Fruit fly (Drosophila melanogaster) whole organism, prepupa: Measurements from ENCODE around the gene CG8301.
A peak's percentile ranks its signal among the peaks of the same experiment; 100 is the strongest.

Experiments used
- Blimp-1 ChIP-seq: fragments of 200-800 bp; sonication (Bioruptor generic); optimal IDR thresholded peaks from 3 replicates; lab custom pipeline; 2017; ENCODE audit warnings: missing biosample characterization, missing genetic modification characterization, mild to moderate bottlenecking, moderate library complexity, missing genetic modification reagents
- CG10631 ChIP-seq: fragments of 200-800 bp; sonication (Bioruptor generic); optimal IDR thresholded peaks from 2 replicates; lab custom pipeline; 2016; ENCODE audit warnings: missing biosample characterization, missing genetic modification characterization
- CG10669 ChIP-seq: fragments of 200-800 bp; sonication (Bioruptor generic); optimal IDR thresholded peaks from 3 replicates; lab custom pipeline; 2018; ENCODE audit warnings: missing biosample characterization, mild to moderate bottlenecking, missing genetic modification characterization, moderate library complexity
- CG11294 ChIP-seq: fragments of 200-800 bp; sonication (Bioruptor generic); IDR thresholded peaks from 2 replicates; pipeline ENCODE4 v1.3.6; 2022; ENCODE audit warnings: missing biosample characterization, missing genetic modification characterization
- CG11762 ChIP-seq: fragments of 200-800 bp; sonication (Bioruptor generic); optimal IDR thresholded peaks from 3 replicates; lab custom pipeline; 2016; ENCODE audit warnings: missing biosample characterization, missing genetic modification characterization; ENCODE audit not compliant: insufficient read depth
- CG15336 ChIP-seq: fragments of 200-800 bp; sonication (Bioruptor generic); IDR thresholded peaks from 2 replicates; pipeline ENCODE4 v1.3.6; 2022; ENCODE audit warnings: missing biosample characterization, missing genetic modification characterization
- CG1621 ChIP-seq: fragments of 200-800 bp; sonication (Bioruptor generic); optimal IDR thresholded peaks from 3 replicates; lab custom pipeline; 2018; ENCODE audit warnings: missing biosample characterization, mild to moderate bottlenecking, missing genetic modification characterization
- CG16779 ChIP-seq: fragments of 200-800 bp; sonication (Bioruptor generic); optimal IDR thresholded peaks from 3 replicates; lab custom pipeline; 2017; ENCODE audit warnings: missing biosample characterization, mild to moderate bottlenecking, missing genetic modification characterization
- CG3032 ChIP-seq: fragments of 200-800 bp; optimal IDR thresholded peaks from 2 replicates; lab custom pipeline; 2019; ENCODE audit warnings: missing biosample characterization, mild to moderate bottlenecking, missing genetic modification characterization, moderate library complexity
- CG31627 ChIP-seq: fragments of 200-800 bp; sonication (Bioruptor generic); optimal IDR thresholded peaks from 3 replicates; lab custom pipeline; 2016; ENCODE audit warnings: missing biosample characterization, missing genetic modification characterization
- CG32006 ChIP-seq: fragments of 200-800 bp; sonication (Bioruptor generic); optimal IDR thresholded peaks from 3 replicates; lab custom pipeline; 2017; ENCODE audit warnings: missing biosample characterization, mild to moderate bottlenecking, missing genetic modification characterization
- CG34406 ChIP-seq: fragments of 200-800 bp; sonication (Bioruptor generic); optimal IDR thresholded peaks from 3 replicates; lab custom pipeline; 2016; ENCODE audit warnings: missing biosample characterization, missing genetic modification characterization
- CG3919 ChIP-seq: fragments of 200-800 bp; sonication (Bioruptor generic); optimal IDR thresholded peaks from 3 replicates; lab custom pipeline; 2016; ENCODE audit warnings: missing biosample characterization, missing genetic modification characterization
- CG4318 ChIP-seq: fragments of 200-800 bp; sonication (Bioruptor generic); optimal IDR thresholded peaks from 3 replicates; lab custom pipeline; 2017; ENCODE audit warnings: missing biosample characterization, mild to moderate bottlenecking, missing genetic modification characterization
- CG6163 ChIP-seq: fragments of 200-800 bp; sonication (Bioruptor generic); IDR thresholded peaks from 3 replicates; pipeline ENCODE4 v1.3.6; 2022; ENCODE audit warnings: missing biosample characterization, missing genetic modification characterization
- CG6276 ChIP-seq: fragments of 200-800 bp; sonication (Bioruptor generic); optimal IDR thresholded peaks from 2 replicates; lab custom pipeline; 2017; ENCODE audit warnings: missing biosample characterization, mild to moderate bottlenecking, missing genetic modification characterization
- CG6808 ChIP-seq: fragments of 200-800 bp; sonication (Bioruptor generic); optimal IDR thresholded peaks from 3 replicates; lab custom pipeline; 2017; ENCODE audit warnings: missing biosample characterization, missing genetic modification characterization, mild to moderate bottlenecking, moderate library complexity, missing genetic modification reagents
- CG8119 ChIP-seq: fragments of 200-800 bp; sonication (Bioruptor generic); IDR thresholded peaks from 3 replicates; pipeline ENCODE4 v1.3.6; 2022; ENCODE audit warnings: missing biosample characterization, missing genetic modification characterization
- CG8319 ChIP-seq: fragments of 200-800 bp; sonication (Bioruptor generic); optimal IDR thresholded peaks from 3 replicates; lab custom pipeline; 2016; ENCODE audit warnings: missing biosample characterization, missing genetic modification characterization
- CG8632 ChIP-seq: fragments of 200-800 bp; sonication (Bioruptor generic); optimal IDR thresholded peaks from 3 replicates; lab custom pipeline; 2016; ENCODE audit warnings: missing biosample characterization, missing genetic modification characterization
- Eip93F ChIP-seq: fragments of 200-800 bp; sonication (Bioruptor generic); optimal IDR thresholded peaks from 2 replicates; lab custom pipeline; 2016; ENCODE audit warnings: missing biosample characterization, mild to moderate bottlenecking, missing genetic modification characterization
- Ets21C ChIP-seq: fragments of 200-800 bp; sonication (Bioruptor generic); optimal IDR thresholded peaks from 3 replicates; lab custom pipeline; 2016; ENCODE audit warnings: missing biosample characterization, missing genetic modification characterization
- Ets96B ChIP-seq: fragments of 200-800 bp; optimal IDR thresholded peaks from 2 replicates; lab custom pipeline; 2019; ENCODE audit warnings: missing biosample characterization, mild to moderate bottlenecking, missing genetic modification characterization, moderate library complexity
- Gug ChIP-seq: fragments of 200-800 bp; sonication (Bioruptor generic); IDR thresholded peaks from 2 replicates; pipeline ENCODE4 v1.3.6; 2022; ENCODE audit warnings: missing biosample characterization, missing genetic modification characterization
- Hr39 ChIP-seq: fragments of 200-800 bp; sonication (Bioruptor generic); optimal IDR thresholded peaks from 2 replicates; lab custom pipeline; 2016; ENCODE audit warnings: missing biosample characterization, missing genetic modification characterization
- Hr4 ChIP-seq: fragments of 200-800 bp; sonication (Bioruptor generic); optimal IDR thresholded peaks from 3 replicates; lab custom pipeline; 2016; ENCODE audit warnings: missing biosample characterization, missing genetic modification characterization
- Lpt ChIP-seq: fragments of 200-800 bp; sonication (Bioruptor generic); optimal IDR thresholded peaks from 3 replicates; lab custom pipeline; 2016; ENCODE audit warnings: missing biosample characterization, missing genetic modification characterization
- OdsH ChIP-seq: fragments of 200-800 bp; sonication (Bioruptor generic); optimal IDR thresholded peaks from 3 replicates; lab custom pipeline; 2016; ENCODE audit warnings: missing biosample characterization, missing genetic modification characterization
- Sox102F ChIP-seq: fragments of 200-800 bp; sonication (Bioruptor generic); optimal IDR thresholded peaks from 2 replicates; lab custom pipeline; 2016; ENCODE audit warnings: missing biosample characterization, mild to moderate bottlenecking, missing genetic modification characterization
- Sox14 ChIP-seq: fragments of 200-800 bp; sonication (Bioruptor generic); optimal IDR thresholded peaks from 3 replicates; lab custom pipeline; 2016; ENCODE audit warnings: missing biosample characterization, missing genetic modification characterization
- Sox15 ChIP-seq: fragments of 200-800 bp; sonication (Bioruptor generic); optimal IDR thresholded peaks from 3 replicates; lab custom pipeline; 2016; ENCODE audit warnings: missing biosample characterization, missing genetic modification characterization
- achi ChIP-seq: fragments of 200-800 bp; sonication (Bioruptor generic); optimal IDR thresholded peaks from 3 replicates; lab custom pipeline; 2016; ENCODE audit warnings: missing biosample characterization, missing genetic modification characterization
- acj6 ChIP-seq: fragments of 200-800 bp; sonication (Bioruptor generic); optimal IDR thresholded peaks from 3 replicates; lab custom pipeline; 2016; ENCODE audit warnings: missing biosample characterization, missing genetic modification characterization
- cyc ChIP-seq: fragments of 200-800 bp; sonication (Bioruptor generic); optimal IDR thresholded peaks from 3 replicates; lab custom pipeline; 2016; ENCODE audit warnings: missing biosample characterization, missing genetic modification characterization
- dac ChIP-seq: fragments of 200-800 bp; sonication (Bioruptor generic); optimal IDR thresholded peaks from 2 replicates; lab custom pipeline; 2017; ENCODE audit warnings: missing biosample characterization, mild to moderate bottlenecking, missing genetic modification characterization
- dsx ChIP-seq: fragments of 200-800 bp; optimal IDR thresholded peaks from 3 replicates; lab custom pipeline; 2019; ENCODE audit warnings: missing biosample characterization, mild to moderate bottlenecking, missing genetic modification characterization, moderate library complexity; ENCODE audit not compliant: poor library complexity, severe bottlenecking
- eg ChIP-seq: fragments of 200-800 bp; sonication (Bioruptor generic); IDR thresholded peaks from 3 replicates; pipeline ENCODE4 v1.3.6; 2022; ENCODE audit warnings: missing biosample characterization, missing genetic modification characterization
- esn ChIP-seq: fragments of 200-800 bp; sonication (Bioruptor generic); optimal IDR thresholded peaks from 2 replicates; lab custom pipeline; 2016; ENCODE audit warnings: missing biosample characterization, mild to moderate bottlenecking, missing genetic modification characterization, moderate library complexity
- fd59A ChIP-seq: fragments of 200-800 bp; sonication (Bioruptor generic); optimal IDR thresholded peaks from 2 replicates; lab custom pipeline; 2017; ENCODE audit warnings: missing biosample characterization, mild to moderate bottlenecking, missing genetic modification characterization, missing genetic modification reagents
- fd85E ChIP-seq: fragments of 200-800 bp; sonication (Bioruptor generic); optimal IDR thresholded peaks from 3 replicates; lab custom pipeline; 2016; ENCODE audit warnings: missing biosample characterization, missing genetic modification characterization
- fkh ChIP-seq: fragments of 200-800 bp; sonication (Bioruptor generic); optimal IDR thresholded peaks from 3 replicates; lab custom pipeline; 2017; ENCODE audit warnings: missing biosample characterization, mild to moderate bottlenecking, missing genetic modification characterization, moderate library complexity
- lz ChIP-seq: fragments of 200-800 bp; sonication (Bioruptor generic); optimal IDR thresholded peaks from 3 replicates; lab custom pipeline; 2016; ENCODE audit warnings: missing biosample characterization, missing genetic modification characterization
- net ChIP-seq: fragments of 200-800 bp; sonication (Bioruptor generic); optimal IDR thresholded peaks from 3 replicates; lab custom pipeline; 2016; ENCODE audit warnings: missing biosample characterization, missing genetic modification characterization
- pdm3 ChIP-seq: fragments of 200-800 bp; sonication (Bioruptor generic); optimal IDR thresholded peaks from 3 replicates; lab custom pipeline; 2016; ENCODE audit warnings: missing biosample characterization, missing genetic modification characterization
- salr ChIP-seq, 2 experiments: fragments of 200-800 bp; sonication (Bioruptor generic); optimal IDR thresholded peaks; 3 replicates each; lab custom pipeline; 2016 to 2018; ENCODE audit warnings: missing biosample characterization in 2 of 2, missing genetic modification characterization in 2 of 2, mild to moderate bottlenecking in 1 of 2
- ss ChIP-seq, 2 experiments: fragments of 200-800 bp; sonication (Bioruptor generic); optimal IDR thresholded peaks; 2 replicates in 1 of 2; 3 replicates in 1 of 2; lab custom pipeline; 2017 to 2018; ENCODE audit warnings: mild to moderate bottlenecking in 2 of 2, missing biosample characterization in 2 of 2, missing genetic modification characterization in 2 of 2, moderate library complexity in 1 of 2
- svp ChIP-seq: fragments of 200-800 bp; sonication (Bioruptor generic); peaks from one replicate; lab custom pipeline; 2016; ENCODE audit warnings: missing biosample characterization, missing genetic modification characterization
- vri ChIP-seq: fragments of 200-800 bp; sonication (Bioruptor generic); optimal IDR thresholded peaks from 3 replicates; lab custom pipeline; 2016; ENCODE audit warnings: missing biosample characterization, mild to moderate bottlenecking, missing genetic modification characterization

Gene CG8301

dm6 chr3R:9613124-9613523, 32.0 kb downstream of the CG8301 start (continued):
- TF ChIP-seq acj6 (GFP tag; lab: Kevin White, UChicago): peak; percentile 84
- TF ChIP-seq CG11294 (GFP tag; lab: Robert Waterston, UW): peak; percentile 89
- peak; percentile 57 for TF ChIP-seq fd85E (GFP tag; lab: Kevin White, UChicago)
- TF ChIP-seq OdsH: peak; percentile 87
- peak; percentile 90 for TF ChIP-seq CG6276 (GFP tag; lab: Kevin White, UChicago)
- peak; percentile 86 for TF ChIP-seq achi (GFP tag; lab: Kevin White, UChicago)
- peak; percentile 91 for TF ChIP-seq Sox102F (GFP tag; lab: Kevin White, UChicago)
- peak; percentile 65 for TF ChIP-seq Blimp-1 (GFP tag; lab: Kevin White, UChicago)
- peak; percentile 78 for TF ChIP-seq Eip93F (GFP tag; lab: Kevin White, UChicago)
- TF ChIP-seq lz (GFP tag; lab: Kevin White, UChicago): peak; percentile 86

- no peak for TF ChIP-seq ss (GFP tag; optimal IDR thresholded peaks at IDR 0.05; lab: Kevin White, UChicago)
- peak; percentile 55 for TF ChIP-seq achi (GFP tag; lab: Kevin White, UChicago)
- no peak for TF ChIP-seq Ets21C (GFP tag; lab: Kevin White, UChicago)
- TF ChIP-seq lz (GFP tag; lab: Kevin White, UChicago): peak; percentile 45
- no peak for TF ChIP-seq CG4318 (GFP tag; lab: Kevin White, UChicago)
- peak; percentile 90 for TF ChIP-seq CG15336 (GFP tag; lab: Robert Waterston, UW)
- TF ChIP-seq CG6276 (GFP tag; lab: Kevin White, UChicago): peak; percentile 80
- TF ChIP-seq Ets96B (tag; lab: Kevin White, UChicago): peak; percentile 25
- peak; percentile 78 for TF ChIP-seq Hr4
- peak; percentile 34 for TF ChIP-seq CG8319 (GFP tag; lab: Kevin White, UChicago)
- TF ChIP-seq Sox14 (GFP tag; lab: Kevin White, UChicago): peak; percentile 63
- peak in 1 of 2 experiments; percentile 49 for TF ChIP-seq salr (GFP tag; optimal IDR thresholded peaks at IDR 0.05; lab: Kevin White, UChicago)
- TF ChIP-seq acj6 (GFP tag; lab: Kevin White, UChicago): peak; percentile 62
- TF ChIP-seq OdsH: peak; percentile 75
- TF ChIP-seq esn (GFP tag; lab: Kevin White, UChicago): peak; percentile 46
- peak; percentile 76 for TF ChIP-seq Lpt (GFP tag; lab: Kevin White, UChicago)
- peak; percentile 67 for TF ChIP-seq dac (GFP tag; lab: Kevin White, UChicago)
- peak; percentile 54 for TF ChIP-seq svp (GFP tag; lab: Kevin White, UChicago)
- TF ChIP-seq Blimp-1 (GFP tag; lab: Kevin White, UChicago): no peak
- TF ChIP-seq CG16779 (tag; lab: Kevin White, UChicago): peak; percentile 34
- peak; percentile 96 for TF ChIP-seq eg
- peak; percentile 61 for TF ChIP-seq CG10631 (GFP tag; lab: Kevin White, UChicago)
- no peak for TF ChIP-seq CG1621
- peak; percentile 29 for TF ChIP-seq dsx (GFP tag; lab: Kevin White, UChicago)
- TF ChIP-seq Sox15 (GFP tag; lab: Kevin White, UChicago): peak; percentile 13
- peak; percentile 67 for TF ChIP-seq CG11762 (GFP tag; lab: Kevin White, UChicago)
- TF ChIP-seq vri (GFP tag; lab: Kevin White, UChicago): no peak
- TF ChIP-seq CG8632: peak; percentile 34
- TF ChIP-seq CG31627 (GFP tag; lab: Kevin White, UChicago): peak; percentile 56
- peak; percentile 53 for TF ChIP-seq Hr39
- peak; percentile 84 for TF ChIP-seq CG3919
- TF ChIP-seq CG3032: peak; percentile 35
- TF ChIP-seq Gug (GFP tag; lab: Robert Waterston, UW): peak; percentile 89
- TF ChIP-seq pdm3 (GFP tag; lab: Kevin White, UChicago): peak; percentile 66
- peak; percentile 18 for TF ChIP-seq fd59A
- peak; percentile 53 for TF ChIP-seq CG6808 (GFP tag; lab: Kevin White, UChicago)
- TF ChIP-seq net (GFP tag; lab: Kevin White, UChicago): peak; percentile 72
- peak; percentile 93 for TF ChIP-seq CG6163
- peak; percentile 66 for TF ChIP-seq cyc (GFP tag; lab: Kevin White, UChicago)
- peak; percentile 9 for TF ChIP-seq fkh
- TF ChIP-seq CG34406 (GFP tag; lab: Kevin White, UChicago): peak; percentile 41
- peak; percentile 85 for TF ChIP-seq CG32006 (GFP tag; lab: Kevin White, UChicago)
- TF ChIP-seq CG10669: peak; percentile 50
- peak; percentile 87 for TF ChIP-seq CG8119
Observed at dm6 chr3R:9618331-9618730, 37.2 kb downstream of the CG8301 start.
